Fruit fly (Drosophila melanogaster) Kc167 (cell line): ENCODE measurements around the gene CG31823.

Experiments
- Sin3A ChIP-seq: fragments of >200 bp; optimal IDR thresholded peaks from 2 replicates; lab custom pipeline; 2018; ENCODE audit warnings: missing external identifiers
- h ChIP-seq: fragments of >200 bp; optimal IDR thresholded peaks from 3 replicates; lab custom pipeline; 2018; ENCODE audit warnings: missing external identifiers
- psq ChIP-seq: fragments of >200 bp; optimal IDR thresholded peaks from 2 replicates; lab custom pipeline; 2017; ENCODE audit warnings: missing external identifiers

- TF ChIP-seq h (lab: Kevin White, UChicago) (no peak), Sin3A (lab: Kevin White, UChicago) (no peak), psq (lab: Kevin White, UChicago) (no peak)
Observed at dm6 chr2L:15907358-15907757, 7.0 kb upstream of the CG31823 start.
